Fruit fly (Drosophila melanogaster): ENCODE data around the gene nub.
A peak's percentile ranks its signal among the peaks of the same experiment; 100 is the strongest.

Gene nub

dm6 chr2L:12609855-12610436 lies 22.5 kb downstream of the nub start (continued):
- TF ChIP-seq Hr3 (GFP tag; optimal IDR thresholded peaks at IDR 0.05): no peak
- TF ChIP-seq Lim3 (GFP tag; IDR thresholded peaks at IDR 0.05): no peak
- TF ChIP-seq stc (GFP tag; IDR thresholded peaks at IDR 0.05): no peak
- no peak for TF ChIP-seq CG10267 (tag; optimal IDR thresholded peaks at IDR 0.05)
- TF ChIP-seq sens-2 (GFP tag; IDR thresholded peaks at IDR 0.05): no peak
- no peak for TF ChIP-seq CG17186 (GFP tag; optimal IDR thresholded peaks at IDR 0.05)
- no peak for TF ChIP-seq jumu (GFP tag; optimal IDR thresholded peaks at IDR 0.05)
- no peak for TF ChIP-seq ttk (GFP tag; IDR thresholded peaks at IDR 0.05)
- TF ChIP-seq al (GFP tag; IDR thresholded peaks at IDR 0.05): no peak
- no peak for TF ChIP-seq toy (GFP tag; IDR thresholded peaks at IDR 0.05)
- no peak for TF ChIP-seq CG17829 (tag; optimal IDR thresholded peaks at IDR 0.05)
- TF ChIP-seq CG15514 (GFP tag; optimal IDR thresholded peaks at IDR 0.05): no peak
- no peak for TF ChIP-seq dimm (GFP tag; IDR thresholded peaks at IDR 0.05)
- TF ChIP-seq Awh (GFP tag; IDR thresholded peaks at IDR 0.05): no peak
- peak; percentile 9 for TF ChIP-seq Nf-YC (tag; optimal IDR thresholded peaks at IDR 0.05)
- TF ChIP-seq Sin3A (optimal IDR thresholded peaks at IDR 0.05): no peak
- 0 out of 3 replicates have a peak, but pooled peaks have one; percentile 15 for TF ChIP-seq HLH4C (GFP tag; IDR thresholded peaks at IDR 0.05; ENCODE audit: partially characterized antibody)
- no peak for TF ChIP-seq tio (GFP tag; optimal IDR thresholded peaks at IDR 0.05)
- TF ChIP-seq HmgZ (tag; optimal IDR thresholded peaks at IDR 0.05): no peak
- no peak for TF ChIP-seq HLH3B (GFP tag; IDR thresholded peaks at IDR 0.05)
- TF ChIP-seq Ravus (GFP tag; IDR thresholded peaks at IDR 0.05): no peak
- no peak for TF ChIP-seq scrt (GFP tag; optimal IDR thresholded peaks at IDR 0.05)
- no peak for TF ChIP-seq sna (GFP tag; IDR thresholded peaks at IDR 0.05; ENCODE audit: partially characterized antibody)
- no peak for TF ChIP-seq CG16813 (GFP tag; IDR thresholded peaks at IDR 0.05; ENCODE audit: partially characterized antibody)
- TF ChIP-seq CG8281 (tag; optimal IDR thresholded peaks at IDR 0.05): no peak
- no peak for TF ChIP-seq prd (optimal IDR thresholded peaks at IDR 0.05)
- TF ChIP-seq prd (GFP tag; IDR thresholded peaks at IDR 0.05): peak; percentile 20; the same call in 1 of the 3 replicates
- TF ChIP-seq Atf6 (GFP tag; IDR thresholded peaks at IDR 0.05): no peak
- no peak for TF ChIP-seq Hmr (GFP tag; optimal IDR thresholded peaks at IDR 0.05)
- no peak for TF ChIP-seq kay (GFP tag; optimal IDR thresholded peaks at IDR 0.05)
- TF ChIP-seq Nf-YA (GFP tag; IDR thresholded peaks at IDR 0.05): no peak
- no peak for TF ChIP-seq chinmo (GFP tag; IDR thresholded peaks at IDR 0.05; ENCODE audit: partially characterized antibody)
- no peak for TF ChIP-seq mld (GFP tag; IDR thresholded peaks at IDR 0.05; ENCODE audit: partially characterized antibody)
- TF ChIP-seq wdn (GFP tag; IDR thresholded peaks at IDR 0.05): no peak
- TF ChIP-seq YL-1 (GFP tag; optimal IDR thresholded peaks at IDR 0.05): no peak
- no peak for TF ChIP-seq CG4424 (GFP tag; optimal IDR thresholded peaks at IDR 0.05)
- 0 out of 2 replicates have a peak, but pooled peaks have one; percentile 42 for TF ChIP-seq CG17612 (GFP tag; IDR thresholded peaks at IDR 0.05)
- no peak for TF ChIP-seq seq (GFP tag; IDR thresholded peaks at IDR 0.05)
- TF ChIP-seq CG9817 (tag; optimal IDR thresholded peaks at IDR 0.05): no peak
- 0 out of 3 replicates have a peak, but pooled peaks have one; percentile 44 for TF ChIP-seq CG3726 (GFP tag; IDR thresholded peaks at IDR 0.05)
- no peak for TF ChIP-seq sisA (GFP tag; IDR thresholded peaks at IDR 0.05)
- peak; percentile 54 for TF ChIP-seq crol (GFP tag; IDR thresholded peaks at IDR 0.05)
- TF ChIP-seq CG1832 (GFP tag; optimal IDR thresholded peaks at IDR 0.05): peak; percentile 42
- TF ChIP-seq h (optimal IDR thresholded peaks at IDR 0.05): no peak
